Worm (Caenorhabditis elegans) whole organism, L4 larva: Measurements from ENCODE around the gene C50F4.4.

Source experiments
- D1046.2 ChIP-seq: fragments of 200-800 bp; sonication (Bioruptor generic); IDR thresholded peaks from 2 replicates; pipeline ENCODE4 v1.3.6; 2022; ENCODE audit warnings: missing genetic modification characterization, missing compliant biosample characterization
- F10B5.3 ChIP-seq: sonication (generic microtip); optimal IDR thresholded peaks from 2 replicates; lab custom pipeline; 2016; ENCODE audit warnings: mild to moderate bottlenecking, missing genetic modification characterization, missing compliant biosample characterization
- F37D6.2 ChIP-seq: sonication (generic microtip); optimal IDR thresholded peaks from 2 replicates; lab custom pipeline; 2016; ENCODE audit warnings: mild to moderate bottlenecking, missing genetic modification characterization, missing compliant biosample characterization
- T20F7.1 ChIP-seq: fragments of 200-800 bp; sonication (Bioruptor generic); optimal IDR thresholded peaks from 2 replicates; lab custom pipeline; 2018; ENCODE audit warnings: mild to moderate bottlenecking, missing genetic modification characterization, missing compliant biosample characterization
- Y105C5A.15 ChIP-seq: fragments of 200-800 bp; sonication (Bioruptor generic); IDR thresholded peaks from 2 replicates; pipeline ENCODE4 v1.3.6; 2022; ENCODE audit warnings: missing genetic modification characterization, missing compliant biosample characterization
- ZK337.2 ChIP-seq: fragments of 200-800 bp; sonication (Bioruptor generic); IDR thresholded peaks from 2 replicates; pipeline ENCODE4 v1.3.6; 2022; ENCODE audit warnings: missing genetic modification reagents, missing genetic modification characterization, missing compliant biosample characterization
- aha-1 ChIP-seq: fragments of 150-350 bp; peaks from one replicate; lab custom pipeline; 2014; ENCODE audit warnings: missing biosample characterization, missing genetic modification characterization
- ama-1 ChIP-seq: fragments of 150-350 bp; optimal IDR thresholded peaks from 2 replicates; lab custom pipeline; 2014; ENCODE audit warnings: inconsistent platforms, mixed read lengths
- ceh-28 ChIP-seq: fragments of 150-350 bp; optimal IDR thresholded peaks from 2 replicates; lab custom pipeline; 2014; ENCODE audit warnings: missing biosample characterization, missing genetic modification reagents, missing genetic modification characterization
- ceh-32 ChIP-seq: sonication (generic microtip); optimal IDR thresholded peaks from 2 replicates; lab custom pipeline; 2016; ENCODE audit warnings: mild to moderate bottlenecking, missing genetic modification characterization, missing compliant biosample characterization; ENCODE audit not compliant: poor library complexity
- ceh-44 ChIP-seq: fragments of 200-800 bp; sonication (Bioruptor generic); IDR thresholded peaks from 2 replicates; pipeline ENCODE4 v1.3.6; 2022; ENCODE audit warnings: missing genetic modification reagents, missing genetic modification characterization, missing compliant biosample characterization
- ceh-82 ChIP-seq: sonication (generic microtip); optimal IDR thresholded peaks from 2 replicates; lab custom pipeline; 2017; ENCODE audit warnings: missing biosample characterization, missing genetic modification characterization
- ctbp-1 ChIP-seq: fragments of 200-800 bp; sonication (Bioruptor generic); IDR thresholded peaks from 2 replicates; pipeline ENCODE4 v1.3.6; 2022; ENCODE audit warnings: missing genetic modification reagents, missing genetic modification characterization, missing compliant biosample characterization
- daf-12 ChIP-seq: fragments of 150-350 bp; optimal IDR thresholded peaks from 2 replicates; lab custom pipeline; 2014; ENCODE audit warnings: missing biosample characterization, missing genetic modification reagents, missing genetic modification characterization
- daf-16 ChIP-seq, 3 experiments: sonication (generic microtip); optimal IDR thresholded peaks; 2 replicates each; lab custom pipeline; 2016 to 2017; ENCODE audit warnings: missing genetic modification characterization in 3 of 3, missing genetic modification reagents in 3 of 3, mild to moderate bottlenecking in 2 of 3, missing compliant biosample characterization in 2 of 3, missing biosample characterization in 1 of 3, moderate library complexity in 1 of 3
- daf-19 ChIP-seq: fragments of 200-800 bp; sonication (Bioruptor generic); conservative IDR thresholded peaks from 2 replicates; pipeline ENCODE4 v1.3.6; 2022; ENCODE audit warnings: missing genetic modification characterization, missing compliant biosample characterization
- dmd-9 ChIP-seq: fragments of 200-800 bp; sonication (Bioruptor generic); IDR thresholded peaks from 2 replicates; pipeline ENCODE4 v1.3.6; 2022; ENCODE audit warnings: missing genetic modification reagents, missing genetic modification characterization, missing compliant biosample characterization
- dpl-1 ChIP-seq: fragments of 150-350 bp; optimal IDR thresholded peaks from 2 replicates; lab custom pipeline; 2014; ENCODE audit warnings: missing biosample characterization, missing genetic modification reagents, missing genetic modification characterization
- dve-1 ChIP-seq: sonication (generic microtip); optimal IDR thresholded peaks from 2 replicates; lab custom pipeline; 2017; ENCODE audit warnings: antibody characterized with exemption, mild to moderate bottlenecking, missing genetic modification characterization, missing compliant biosample characterization; ENCODE audit not compliant: insufficient read depth
- fkh-10 ChIP-seq: fragments of 150-350 bp; optimal IDR thresholded peaks from 2 replicates; lab custom pipeline; 2014; ENCODE audit warnings: missing biosample characterization, missing genetic modification reagents, missing genetic modification characterization
- gei-8 ChIP-seq: fragments of 200-800 bp; sonication (Bioruptor generic); optimal IDR thresholded peaks from 2 replicates; lab custom pipeline; 2018; ENCODE audit warnings: mild to moderate bottlenecking, missing genetic modification characterization, missing compliant biosample characterization
- hlh-30 ChIP-seq: sonication (generic microtip); optimal IDR thresholded peaks from 2 replicates; lab custom pipeline; 2017; ENCODE audit warnings: antibody characterized with exemption, mild to moderate bottlenecking, missing genetic modification characterization, missing compliant biosample characterization; ENCODE audit not compliant: insufficient read depth
- jun-1 ChIP-seq: fragments of 150-350 bp; optimal IDR thresholded peaks from 2 replicates; lab custom pipeline; 2014; ENCODE audit warnings: missing biosample characterization, missing genetic modification reagents, missing genetic modification characterization
- lin-39 ChIP-seq: fragments of 150-350 bp; optimal IDR thresholded peaks from 2 replicates; lab custom pipeline; 2014; ENCODE audit warnings: missing biosample characterization, missing genetic modification reagents, missing genetic modification characterization
- mdt-29 ChIP-seq: fragments of 200-800 bp; sonication (Bioruptor generic); IDR thresholded peaks from 2 replicates; pipeline ENCODE4 v1.3.6; 2022; ENCODE audit warnings: missing genetic modification reagents, missing genetic modification characterization, missing compliant biosample characterization
- mep-1 ChIP-seq: fragments of 150-350 bp; sonication (generic microtip); optimal IDR thresholded peaks from 3 replicates; lab custom pipeline; 2014; ENCODE audit warnings: missing biosample characterization, missing genetic modification characterization
- nhr-25 ChIP-seq: sonication (generic microtip); optimal IDR thresholded peaks from 2 replicates; lab custom pipeline; 2017; ENCODE audit warnings: missing genetic modification characterization, mild to moderate bottlenecking, missing compliant biosample characterization, antibody characterized with exemption, moderate library complexity, borderline replicate concordance; ENCODE audit not compliant: insufficient read depth
- nhr-28 ChIP-seq: fragments of 150-350 bp; optimal IDR thresholded peaks from 2 replicates; lab custom pipeline; 2014; ENCODE audit warnings: missing biosample characterization, missing genetic modification characterization
- nhr-6 ChIP-seq: fragments of 150-350 bp; optimal IDR thresholded peaks from 2 replicates; lab custom pipeline; 2014; ENCODE audit warnings: missing biosample characterization, missing genetic modification characterization
- pha-4 ChIP-seq, 2 experiments: fragments of 150-350 bp in 1 of 2; fragments of 200-800 bp in 1 of 2; sonication (Bioruptor generic) in 1 of 2; IDR thresholded peaks in 1 of 2; optimal IDR thresholded peaks in 1 of 2; 2 replicates each; pipeline versions ENCODE4 v1.3.6 to Lab custom; 2014 to 2022; ENCODE audit warnings: missing genetic modification characterization in 2 of 2, missing genetic modification reagents in 2 of 2, missing biosample characterization in 1 of 2, missing compliant biosample characterization in 1 of 2
- snpc-4 ChIP-seq: fragments of 150-350 bp; optimal IDR thresholded peaks from 2 replicates; lab custom pipeline; 2014; ENCODE audit warnings: missing biosample characterization, missing genetic modification characterization
- unc-62 ChIP-seq, 3 experiments: fragments of 150-350 bp in 1 of 3; sonication (generic microtip); optimal IDR thresholded peaks in 2 of 3; peaks in 1 of 3; 1 replicate in 1 of 3; 2 replicates in 2 of 3; lab custom pipeline; 2014 to 2017; ENCODE audit warnings: missing biosample characterization in 3 of 3, missing genetic modification characterization in 3 of 3, missing genetic modification reagents in 3 of 3, missing genotype in 1 of 3
- zfp-2 ChIP-seq: sonication (generic microtip); optimal IDR thresholded peaks from 2 replicates; lab custom pipeline; 2016; ENCODE audit warnings: mild to moderate bottlenecking, missing genetic modification characterization, missing compliant biosample characterization
- zip-2 ChIP-seq: fragments of 150-350 bp; optimal IDR thresholded peaks from 2 replicates; lab custom pipeline; 2014; ENCODE audit warnings: missing biosample characterization, missing genetic modification characterization
- ztf-11 ChIP-seq: fragments of 150-350 bp; optimal IDR thresholded peaks from 2 replicates; lab custom pipeline; 2014; ENCODE audit warnings: missing biosample characterization, missing genetic modification characterization
- ztf-7 ChIP-seq: fragments of 150-350 bp; optimal IDR thresholded peaks from 2 replicates; lab custom pipeline; 2014; ENCODE audit warnings: missing biosample characterization, missing genetic modification characterization

Gene C50F4.4

DNA sequence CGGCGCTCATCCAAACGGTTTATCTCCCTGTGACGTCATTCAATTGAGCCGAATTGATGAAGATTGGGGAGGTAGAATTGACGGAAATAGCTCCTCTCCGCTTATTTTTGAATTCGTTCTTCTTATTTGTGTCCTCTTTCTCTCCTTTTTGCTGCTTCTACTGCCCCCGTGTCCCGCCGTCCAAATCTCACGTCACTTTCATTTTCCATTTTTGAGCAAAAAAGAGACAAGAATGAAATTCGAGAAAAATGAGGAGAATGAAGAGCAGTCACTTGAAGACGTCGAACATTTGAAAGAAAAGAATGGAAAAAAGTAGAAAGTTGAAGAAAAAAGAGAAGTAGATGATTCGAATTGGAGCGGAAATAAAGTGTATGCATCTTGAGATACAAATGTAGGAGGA lies 27.0 kb downstream of the C50F4.4 start:
- TF ChIP-seq F37D6.2 (tag; lab: Kevin White, UChicago) (no peak), gei-8 (GFP tag; lab: Kevin White, UChicago) (no peak), ama-1 (lab: Kevin White, UChicago) (no peak), daf-12 (tag; lab: Kevin White, UChicago) (no peak), zip-2 (tag; lab: Kevin White, UChicago) (no peak), ceh-32 (tag; lab: Kevin White, UChicago) (no peak), unc-62 (GFP tag; optimal IDR thresholded peaks at IDR 0.05 in 1 of 2; lab: Kevin White, UChicago) (peak in 1 of 2 experiments; percentile 82), unc-62 (tag; optimal IDR thresholded peaks at IDR 0.05; lab: Kevin White, UChicago) (no peak), daf-19 (GFP tag; lab: Robert Waterston, UW) (no peak), nhr-28 (tag; lab: Kevin White, UChicago) (no peak), jun-1 (tag; lab: Kevin White, UChicago) (no peak), hlh-30 (no peak), fkh-10 (GFP tag; lab: Kevin White, UChicago) (peak; percentile 34), mep-1 (tag; lab: Kevin White, UChicago) (no peak), ceh-28 (tag; lab: Kevin White, UChicago) (no peak), ctbp-1 (0 out of 2 replicates have a peak, but pooled peaks have one; percentile 35), ceh-82 (tag; lab: Kevin White, UChicago) (no peak), ceh-44 (GFP tag; lab: Robert Waterston, UW) (no peak), ztf-11 (tag; lab: Kevin White, UChicago) (no peak)

- TF ChIP-seq dpl-1 (GFP tag; lab: Kevin White, UChicago): no peak
Observed at ce11 chrV:9568707-9569106, 32.1 kb downstream of the C50F4.4 start, which contains the start of gene F25B3.4. Gene F25B3.4, minus strand, starts transcription at chrV:9568807.

ce11 chrV:9570197-9570596 lies 33.6 kb downstream of the C50F4.4 start, which contains the start of gene F25B3.5:
Gene F25B3.5, minus strand, starts transcription at chrV:9570297.
- TF ChIP-seq dve-1 (tag; lab: Kevin White, UChicago) (peak; percentile 11), zfp-2 (no peak), aha-1 (tag; lab: Kevin White, UChicago) (peak; percentile 86), mdt-29 (GFP tag; lab: Robert Waterston, UW) (no peak), T20F7.1 (GFP tag; lab: Kevin White, UChicago) (no peak), snpc-4 (no peak), nhr-6 (tag; lab: Kevin White, UChicago) (no peak)

DNA sequence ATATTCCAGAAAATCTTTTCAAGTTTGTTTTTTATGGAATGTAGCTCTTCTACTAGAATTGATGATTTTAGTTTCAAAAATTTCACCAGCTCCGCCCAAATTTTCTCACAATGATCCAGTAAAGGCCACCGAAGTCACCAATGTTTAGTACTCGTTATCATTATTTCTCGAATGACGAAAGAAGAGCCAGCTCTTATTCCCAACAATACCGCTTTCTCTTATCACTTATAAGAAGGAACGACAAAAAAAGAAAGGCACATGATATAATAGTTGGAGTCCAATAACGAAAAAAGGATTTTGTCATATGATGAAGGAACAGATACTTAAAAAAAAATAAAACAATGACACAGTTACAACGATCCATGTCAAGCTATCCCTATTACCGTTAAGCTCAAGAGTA lies 34.5 kb downstream of the C50F4.4 start:
- TF ChIP-seq D1046.2 (GFP tag; lab: Robert Waterston, UW) (no peak), F10B5.3 (tag; lab: Kevin White, UChicago) (no peak), ctbp-1 (no peak), dve-1 (tag; lab: Kevin White, UChicago) (peak; percentile 63), daf-16 (GFP tag; optimal IDR thresholded peaks at IDR 0.05; lab: Kevin White, UChicago) (no peak), daf-16 (tag; optimal IDR thresholded peaks at IDR 0.05; lab: Kevin White, UChicago) (no peak), ztf-7 (tag; lab: Kevin White, UChicago) (peak; percentile 32)

ce11 chrV:9571673-9572072 lies 35.1 kb downstream of the C50F4.4 start:
- TF ChIP-seq lin-39 (no peak), aha-1 (tag; lab: Kevin White, UChicago) (no peak), dve-1 (tag; lab: Kevin White, UChicago) (peak; percentile 50), pha-4 (GFP tag; IDR thresholded peaks at IDR 0.05; lab: Robert Waterston, UW) (no peak), pha-4 (tag; optimal IDR thresholded peaks at IDR 0.05; lab: Kevin White, UChicago) (no peak), unc-62 (GFP tag; optimal IDR thresholded peaks at IDR 0.05 in 1 of 2; lab: Kevin White, UChicago) (peak in 1 of 2 experiments; percentile 92), unc-62 (tag; optimal IDR thresholded peaks at IDR 0.05; lab: Kevin White, UChicago) (no peak), nhr-25 (tag; lab: Kevin White, UChicago) (no peak), dmd-9 (GFP tag; lab: Robert Waterston, UW) (no peak), Y105C5A.15 (GFP tag; lab: Robert Waterston, UW) (no peak), ZK337.2 (GFP tag; lab: Robert Waterston, UW) (no peak), mep-1 (tag; lab: Kevin White, UChicago) (no peak)
